Fruit fly (Drosophila melanogaster) whole organism, embryonic: ENCODE measurements around the gene CG12289.

Experiments used
- Abd-B ChIP-seq: fragments of 200-800 bp; sonication (Bioruptor generic); optimal IDR thresholded peaks from 2 replicates; lab custom pipeline; 2018; ENCODE audit warnings: missing biosample characterization, mild to moderate bottlenecking, missing genetic modification characterization, moderate library complexity
- CG10274 ChIP-seq: fragments of 200-800 bp; sonication (Bioruptor generic); optimal IDR thresholded peaks from 3 replicates; lab custom pipeline; 2017; ENCODE audit warnings: missing biosample characterization, mild to moderate bottlenecking, missing genetic modification characterization
- CG11247 ChIP-seq: fragments of 200-800 bp; sonication (Bioruptor generic); IDR thresholded peaks from 2 replicates; pipeline ENCODE4 v1.3.6; 2022; ENCODE audit warnings: missing biosample characterization, missing genetic modification characterization
- CG12155 ChIP-seq: fragments of 200-800 bp; sonication (Bioruptor generic); optimal IDR thresholded peaks from 3 replicates; lab custom pipeline; 2016; ENCODE audit warnings: missing biosample characterization, missing genetic modification characterization
- CG13775 ChIP-seq: fragments of 200-800 bp; sonication (Bioruptor generic); optimal IDR thresholded peaks from 3 replicates; lab custom pipeline; 2017; ENCODE audit warnings: missing biosample characterization, mild to moderate bottlenecking, missing genetic modification characterization
- CG14965 ChIP-seq: fragments of 200-800 bp; sonication (Bioruptor generic); optimal IDR thresholded peaks from 2 replicates; lab custom pipeline; 2016; ENCODE audit warnings: missing biosample characterization, missing genetic modification characterization, borderline replicate concordance
- CG1529 ChIP-seq: fragments of 200-800 bp; sonication (Bioruptor generic); optimal IDR thresholded peaks from 3 replicates; lab custom pipeline; 2018; ENCODE audit warnings: missing biosample characterization, missing genetic modification characterization
- CG1603 ChIP-seq: fragments of 200-800 bp; sonication (Bioruptor generic); optimal IDR thresholded peaks from 2 replicates; lab custom pipeline; 2019; ENCODE audit warnings: missing biosample characterization, mild to moderate bottlenecking, missing genetic modification characterization, moderate library complexity
- CG18011 ChIP-seq: fragments of 200-800 bp; sonication (Bioruptor generic); optimal IDR thresholded peaks from 2 replicates; lab custom pipeline; 2017; ENCODE audit warnings: missing biosample characterization, missing genetic modification characterization, mild to moderate bottlenecking, moderate library complexity, missing genotype
- CG18262 ChIP-seq: fragments of 200-800 bp; optimal IDR thresholded peaks from 3 replicates; lab custom pipeline; 2019; ENCODE audit warnings: missing biosample characterization, mild to moderate bottlenecking, missing genetic modification characterization, moderate library complexity
- CG18764 ChIP-seq: fragments of 200-800 bp; sonication (Bioruptor generic); optimal IDR thresholded peaks from 3 replicates; lab custom pipeline; 2016; ENCODE audit warnings: missing biosample characterization, missing genetic modification characterization
- CG32772 ChIP-seq: fragments of 200-800 bp; sonication (Bioruptor generic); IDR thresholded peaks from 2 replicates; pipeline ENCODE4 v1.3.6; 2022; ENCODE audit warnings: missing biosample characterization, missing genetic modification characterization
- CG3726 ChIP-seq: fragments of 200-800 bp; sonication (Bioruptor generic); IDR thresholded peaks from 3 replicates; pipeline ENCODE4, ENCODE4 v1.3.6; 2022; ENCODE audit warnings: missing biosample characterization, missing genetic modification characterization
- CG6683 ChIP-seq: fragments of 200-800 bp; sonication (Bioruptor generic); optimal IDR thresholded peaks from 2 replicates; lab custom pipeline; 2017; ENCODE audit warnings: missing biosample characterization, mild to moderate bottlenecking, missing genetic modification characterization, missing genetic modification reagents
- CrebB ChIP-seq: fragments of 200-800 bp; sonication (Bioruptor generic); optimal IDR thresholded peaks from 3 replicates; lab custom pipeline; 2018; ENCODE audit warnings: missing biosample characterization, mild to moderate bottlenecking, missing genetic modification characterization
- E2f2 ChIP-seq: fragments of 200-800 bp; sonication (Bioruptor generic); IDR thresholded peaks from 2 replicates; pipeline ENCODE4 v1.3.6; 2022; ENCODE audit warnings: missing biosample characterization, missing genetic modification characterization
- Gug ChIP-seq: fragments of 200-800 bp; sonication (Bioruptor generic); IDR thresholded peaks from 4 replicates; pipeline ENCODE4 v1.3.6; 2022; ENCODE audit warnings: missing biosample characterization, missing genetic modification characterization
- Hey ChIP-seq: fragments of 200-800 bp; sonication (Bioruptor generic); optimal IDR thresholded peaks from 3 replicates; lab custom pipeline; 2018; ENCODE audit warnings: missing biosample characterization, mild to moderate bottlenecking, missing genetic modification characterization
- Hr51 ChIP-seq, 2 experiments: fragments of 200-800 bp; sonication (Bioruptor generic); optimal IDR thresholded peaks; 2 replicates in 1 of 2; 3 replicates in 1 of 2; lab custom pipeline; 2016 to 2018; ENCODE audit warnings: missing biosample characterization in 2 of 2, missing genetic modification characterization in 2 of 2, mild to moderate bottlenecking in 1 of 2, moderate library complexity in 1 of 2
- Hsf ChIP-seq: fragments of 200-800 bp; sonication (Bioruptor generic); optimal IDR thresholded peaks from 3 replicates; lab custom pipeline; 2016; ENCODE audit warnings: missing biosample characterization, missing genetic modification characterization
- Lim3 ChIP-seq: fragments of 200-800 bp; sonication (Bioruptor generic); IDR thresholded peaks from 2 replicates; pipeline ENCODE4 v1.3.6; 2022; ENCODE audit warnings: missing biosample characterization, missing genetic modification characterization
- MBD-R2 ChIP-seq: fragments of 200-800 bp; sonication (Bioruptor generic); IDR thresholded peaks from 2 replicates; pipeline ENCODE4 v1.3.6; 2022; ENCODE audit warnings: missing biosample characterization, missing genetic modification characterization
- MTF-1 ChIP-seq: fragments of 200-800 bp; sonication (Bioruptor generic); optimal IDR thresholded peaks from 2 replicates; lab custom pipeline; 2018; ENCODE audit warnings: missing biosample characterization, mild to moderate bottlenecking, missing genetic modification characterization, borderline replicate concordance
- Mes4 ChIP-seq: fragments of 200-800 bp; sonication (Bioruptor generic); optimal IDR thresholded peaks from 2 replicates; lab custom pipeline; 2016; ENCODE audit warnings: missing biosample characterization, missing genetic modification characterization
- NfI ChIP-seq: fragments of 200-800 bp; sonication (Bioruptor generic); optimal IDR thresholded peaks from 3 replicates; lab custom pipeline; 2018; ENCODE audit warnings: missing biosample characterization, mild to moderate bottlenecking, missing genetic modification characterization, moderate library complexity
- Oli ChIP-seq: fragments of 200-800 bp; sonication (Bioruptor generic); optimal IDR thresholded peaks from 2 replicates; lab custom pipeline; 2018; ENCODE audit warnings: missing biosample characterization, mild to moderate bottlenecking, missing genetic modification characterization, moderate library complexity
- Sry-β ChIP-seq: fragments of 200-800 bp; sonication (Bioruptor generic); optimal IDR thresholded peaks from 2 replicates; lab custom pipeline; 2018; ENCODE audit warnings: missing biosample characterization, mild to moderate bottlenecking, missing genetic modification characterization, moderate library complexity
- Vsx1 ChIP-seq: fragments of 200-800 bp; sonication (Bioruptor generic); optimal IDR thresholded peaks from 2 replicates; lab custom pipeline; 2017; ENCODE audit warnings: missing biosample characterization, mild to moderate bottlenecking, missing genetic modification characterization, missing genetic modification reagents
- Xbp1 ChIP-seq: fragments of 200-800 bp; sonication (Bioruptor generic); optimal IDR thresholded peaks from 3 replicates; lab custom pipeline; 2016; ENCODE audit warnings: missing biosample characterization, mild to moderate bottlenecking, missing genetic modification characterization
- ap ChIP-seq: fragments of 200-800 bp; sonication (Bioruptor generic); IDR thresholded peaks from 2 replicates; pipeline ENCODE4 v1.3.6; 2022; ENCODE audit warnings: missing biosample characterization, missing genetic modification characterization
- bcd ChIP-seq: fragments of 200-800 bp; sonication (Bioruptor generic); optimal IDR thresholded peaks from 2 replicates; lab custom pipeline; 2017; ENCODE audit warnings: missing biosample characterization, mild to moderate bottlenecking, missing genetic modification characterization
- bsh ChIP-seq, 2 experiments: fragments of 200-800 bp; sonication (Bioruptor generic); optimal IDR thresholded peaks; 2 replicates each; lab custom pipeline; 2017 to 2018; ENCODE audit warnings: mild to moderate bottlenecking in 2 of 2, missing biosample characterization in 2 of 2, missing genetic modification characterization in 2 of 2, moderate library complexity in 1 of 2
- cwo ChIP-seq: fragments of 200-800 bp; sonication (Bioruptor generic); optimal IDR thresholded peaks from 3 replicates; lab custom pipeline; 2017; ENCODE audit warnings: missing biosample characterization, missing genetic modification characterization, mild to moderate bottlenecking, moderate library complexity, missing genetic modification reagents
- dimm ChIP-seq: fragments of 200-800 bp; sonication (Bioruptor generic); IDR thresholded peaks from 2 replicates; pipeline ENCODE4 v1.3.6; 2022; ENCODE audit warnings: missing biosample characterization, missing genetic modification characterization
- dmrt11E ChIP-seq: fragments of 200-800 bp; sonication (Bioruptor generic); optimal IDR thresholded peaks from 3 replicates; lab custom pipeline; 2018; ENCODE audit warnings: missing biosample characterization, mild to moderate bottlenecking, missing genetic modification characterization, moderate library complexity
- dmrt99B ChIP-seq: fragments of 200-800 bp; sonication (Bioruptor generic); optimal IDR thresholded peaks from 2 replicates; lab custom pipeline; 2018; ENCODE audit warnings: missing biosample characterization, mild to moderate bottlenecking, missing genetic modification characterization, moderate library complexity
- gcm ChIP-seq: fragments of 200-800 bp; sonication (Bioruptor generic); optimal IDR thresholded peaks from 2 replicates; lab custom pipeline; 2019; ENCODE audit warnings: missing biosample characterization, mild to moderate bottlenecking, missing genetic modification characterization, moderate library complexity
- gem ChIP-seq: fragments of 200-800 bp; sonication (Bioruptor generic); optimal IDR thresholded peaks from 2 replicates; lab custom pipeline; 2019; ENCODE audit warnings: missing biosample characterization, mild to moderate bottlenecking, missing genetic modification characterization, moderate library complexity
- ham ChIP-seq: fragments of 200-800 bp; sonication (Bioruptor generic); IDR thresholded peaks from 2 replicates; pipeline ENCODE4 v1.3.6; 2022; ENCODE audit warnings: missing biosample characterization, missing genetic modification characterization
- kni ChIP-seq: fragments of 200-800 bp; sonication (Bioruptor generic); optimal IDR thresholded peaks from 3 replicates; lab custom pipeline; 2017; ENCODE audit warnings: mild to moderate bottlenecking, missing biosample characterization, missing genetic modification reagents, missing genetic modification characterization
- knrl ChIP-seq: fragments of 200-800 bp; sonication (Bioruptor generic); IDR thresholded peaks from 3 replicates; pipeline ENCODE4 v1.3.6; 2022; ENCODE audit warnings: missing biosample characterization, missing genetic modification characterization; ENCODE audit not compliant: partially characterized antibody
- lbe ChIP-seq: fragments of 200-800 bp; sonication (Bioruptor generic); optimal IDR thresholded peaks from 2 replicates; lab custom pipeline; 2016; ENCODE audit warnings: missing biosample characterization, mild to moderate bottlenecking, missing genetic modification characterization
- mam ChIP-seq: fragments of 200-800 bp; sonication (Bioruptor generic); optimal IDR thresholded peaks from 3 replicates; lab custom pipeline; 2016; ENCODE audit warnings: missing biosample characterization, missing genetic modification characterization
- mirr ChIP-seq: fragments of 200-800 bp; sonication (Bioruptor generic); optimal IDR thresholded peaks from 3 replicates; lab custom pipeline; 2018; ENCODE audit warnings: missing biosample characterization, mild to moderate bottlenecking, missing genetic modification characterization
- repo ChIP-seq: fragments of 200-800 bp; sonication (Bioruptor generic); optimal IDR thresholded peaks from 2 replicates; lab custom pipeline; 2016; ENCODE audit warnings: missing biosample characterization, missing genetic modification characterization
- row ChIP-seq: fragments of 200-800 bp; sonication (Bioruptor generic); IDR thresholded peaks from 3 replicates; pipeline ENCODE4 v1.3.6; 2022; ENCODE audit warnings: missing biosample characterization, missing genetic modification characterization
- sob ChIP-seq: fragments of 200-800 bp; sonication (Bioruptor generic); IDR thresholded peaks from 2 replicates; pipeline ENCODE4 v1.3.6; 2022; ENCODE audit warnings: missing biosample characterization, missing genetic modification characterization
- unpg ChIP-seq: fragments of 200-800 bp; sonication (Bioruptor generic); optimal IDR thresholded peaks from 3 replicates; lab custom pipeline; 2018; ENCODE audit warnings: missing biosample characterization, mild to moderate bottlenecking, missing genetic modification characterization, moderate library complexity
- wdn ChIP-seq: fragments of 200-800 bp; sonication (Bioruptor generic); IDR thresholded peaks from 2 replicates; pipeline ENCODE4 v1.3.6; 2022; ENCODE audit warnings: missing biosample characterization, missing genetic modification characterization
- zfh1 ChIP-seq: fragments of 200-800 bp; sonication (Bioruptor generic); IDR thresholded peaks from 3 replicates; pipeline ENCODE4 v1.3.6; 2022; ENCODE audit warnings: missing biosample characterization, missing genetic modification characterization

Gene CG12289

dm6 chr3L:11429695-11430094, 28.6 kb downstream of the CG12289 start (continued):
- TF ChIP-seq Vsx1 (GFP tag; lab: Kevin White, UChicago) = no peak
- TF ChIP-seq dmrt11E (tag; lab: Kevin White, UChicago) = peak; percentile 59
- TF ChIP-seq row (GFP tag; lab: Robert Waterston, UW) = peak; percentile 64
- 0 out of 3 replicates have a peak, but pooled peaks have one; percentile 56 for TF ChIP-seq zfh1
- TF ChIP-seq wdn (GFP tag; lab: Robert Waterston, UW) = no peak
- TF ChIP-seq mirr = no peak
- TF ChIP-seq repo (GFP tag; lab: Kevin White, UChicago) = no peak
- no peak for TF ChIP-seq CG32772 (GFP tag; lab: Robert Waterston, UW)
- TF ChIP-seq Oli (tag; lab: Kevin White, UChicago) = peak; percentile 64
- TF ChIP-seq CG12155 (GFP tag; lab: Kevin White, UChicago) = peak; percentile 28
- TF ChIP-seq Xbp1 = peak; percentile 36
- no peak for TF ChIP-seq knrl (GFP tag; lab: Robert Waterston, UW)
- no peak for TF ChIP-seq CG3726
- TF ChIP-seq Hsf (GFP tag; lab: Kevin White, UChicago) = peak; percentile 50
- peak; percentile 38 for TF ChIP-seq dmrt99B (tag; lab: Kevin White, UChicago)
- no peak for TF ChIP-seq kni
- TF ChIP-seq CrebB (tag; lab: Kevin White, UChicago) = no peak
- TF ChIP-seq Hr51 (GFP tag; optimal IDR thresholded peaks at IDR 0.05; lab: Kevin White, UChicago) = peak in 1 of 2 experiments; percentile 44
- peak; percentile 63 for TF ChIP-seq gem (tag; lab: Kevin White, UChicago)
- TF ChIP-seq lbe (GFP tag; lab: Kevin White, UChicago) = no peak
- TF ChIP-seq CG1529 (GFP tag; lab: Kevin White, UChicago) = peak; percentile 23
- peak; percentile 26 for TF ChIP-seq unpg (GFP tag; lab: Kevin White, UChicago)
- TF ChIP-seq MBD-R2 (GFP tag; lab: Robert Waterston, UW) = no peak
- peak; percentile 29 for TF ChIP-seq Abd-B
- no peak for TF ChIP-seq CG6683
- TF ChIP-seq Lim3 (GFP tag; lab: Robert Waterston, UW) = no peak
- peak; percentile 30 to 56 for TF ChIP-seq bsh (GFP tag; optimal IDR thresholded peaks at IDR 0.05; lab: Kevin White, UChicago)
- TF ChIP-seq CG18262 (tag; lab: Kevin White, UChicago) = peak; percentile 63
- no peak for TF ChIP-seq sob (GFP tag; lab: Robert Waterston, UW)
- TF ChIP-seq CG18011 = no peak
- no peak for TF ChIP-seq gcm
- no peak for TF ChIP-seq mam (GFP tag; lab: Kevin White, UChicago)
- TF ChIP-seq CG13775 = peak; percentile 57
- TF ChIP-seq CG18764 = peak; percentile 23
- TF ChIP-seq Gug (GFP tag; lab: Robert Waterston, UW) = 0 out of 4 replicates have a peak, but pooled peaks have one; percentile 7
- no peak for TF ChIP-seq dimm
- no peak for TF ChIP-seq ham
- TF ChIP-seq Hey (tag; lab: Kevin White, UChicago) = no peak
- TF ChIP-seq Mes4 (GFP tag; lab: Kevin White, UChicago) = peak; percentile 26
- no peak for TF ChIP-seq CG11247
- TF ChIP-seq CG10274 = no peak
- TF ChIP-seq E2f2 = no peak
- TF ChIP-seq CG14965 (GFP tag; lab: Kevin White, UChicago) = no peak
- TF ChIP-seq MTF-1 = no peak
- TF ChIP-seq cwo (GFP tag; lab: Kevin White, UChicago) = no peak
- TF ChIP-seq bcd (GFP tag; lab: Kevin White, UChicago) = peak; percentile 26
- TF ChIP-seq Sry-β = no peak
- TF ChIP-seq NfI (GFP tag; lab: Kevin White, UChicago) = no peak
- TF ChIP-seq CG1603 (tag; lab: Kevin White, UChicago) = peak; percentile 50
- 0 out of 2 replicates have a peak, but pooled peaks have one; percentile 14 for TF ChIP-seq ap
